Fruit fly (Drosophila melanogaster) whole organism, adult: Measurements from ENCODE around the gene cocoon.

ENCODE experiments used
- Crg-1 ChIP-seq: fragments of 200-800 bp; sonication (Bioruptor generic); optimal IDR thresholded peaks from 2 replicates; lab custom pipeline; 2016; ENCODE audit warnings: missing biosample characterization, missing genetic modification characterization
- Hr96 ChIP-seq: fragments of 200-800 bp; sonication (Bioruptor generic); optimal IDR thresholded peaks from 2 replicates; lab custom pipeline; 2016; ENCODE audit warnings: missing biosample characterization, missing genetic modification characterization

DNA sequence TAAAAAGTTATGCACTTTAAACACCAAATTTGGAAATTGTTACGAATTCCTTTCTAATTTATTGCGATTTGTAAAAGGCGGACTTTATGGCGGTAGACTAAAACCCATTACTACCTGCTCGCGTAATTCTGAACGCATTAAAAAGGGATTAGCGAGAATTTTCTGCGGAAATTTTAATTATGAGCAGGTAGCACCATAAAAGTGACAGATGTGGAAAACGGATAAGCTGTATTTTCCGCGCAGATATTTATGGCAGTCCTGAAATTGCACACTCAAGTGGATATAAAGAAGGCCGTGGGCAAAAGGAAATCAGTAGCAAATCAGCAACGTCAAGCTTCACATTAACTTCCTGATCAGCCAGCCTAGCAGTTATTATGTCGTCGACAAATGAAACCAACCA lies 34.8 kb upstream of the cocoon start, which contains the start of gene Z600:
- TF ChIP-seq Crg-1 (GFP tag; lab: Kevin White, UChicago) = no peak
- no peak for TF ChIP-seq Hr96 (GFP tag; lab: Kevin White, UChicago)
